Fruit fly (Drosophila melanogaster) Kc167 (cell line): Measurements from ENCODE around the gene Bhmt.

ENCODE experiments used
- h ChIP-seq: fragments of >200 bp; optimal IDR thresholded peaks from 3 replicates; lab custom pipeline; 2018; ENCODE audit warnings: missing external identifiers
- insv ChIP-seq: fragments of >200 bp; optimal IDR thresholded peaks from 3 replicates; lab custom pipeline; 2018; ENCODE audit warnings: missing external identifiers
- ttk ChIP-seq: sonication (Bioruptor generic); optimal IDR thresholded peaks from 2 replicates; lab custom pipeline; 2017; ENCODE audit warnings: missing external identifiers

DNA sequence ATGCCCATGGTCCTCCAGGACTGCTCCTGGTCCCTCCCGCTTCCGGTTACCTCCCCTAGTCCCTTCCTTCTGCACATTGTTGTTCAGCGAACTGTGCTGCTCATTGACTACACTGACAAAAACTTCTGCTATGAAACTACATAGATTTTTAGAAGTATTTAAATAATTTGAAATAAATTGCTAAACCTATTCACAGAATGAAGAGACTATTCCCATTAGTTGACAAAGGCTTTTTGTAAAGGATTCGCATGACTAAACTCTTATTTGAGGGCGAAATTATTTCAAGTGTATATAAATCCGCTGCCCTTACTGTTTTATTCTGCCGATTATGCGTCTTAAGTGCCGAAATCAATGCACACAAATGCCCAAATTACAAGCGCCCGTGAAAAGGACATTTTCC is 35.9 kb downstream of the Bhmt start:
- TF ChIP-seq h (no peak), ttk (lab: Kevin White, UChicago) (no peak), insv (lab: Kevin White, UChicago) (no peak)
